Fruit fly (Drosophila melanogaster): ENCODE measurements around the gene CG7091.

Gene CG7091

dm6 chr3R:12960929-12961855 lies 16.6 kb upstream of the CG7091 start, which contains the start of gene Spc25 (continued):
- TF ChIP-seq Camta (GFP tag; optimal IDR thresholded peaks at IDR 0.05) (peak; percentile 42), cato (GFP tag; optimal IDR thresholded peaks at IDR 0.05; ENCODE audit: borderline replicate concordance) (no peak), Spps (tag; optimal IDR thresholded peaks at IDR 0.05) (no peak), org-1 (GFP tag; optimal IDR thresholded peaks at IDR 0.05) (no peak), CG12744 (GFP tag; optimal IDR thresholded peaks at IDR 0.05) (peak; percentile 24), Hmx (GFP tag; optimal IDR thresholded peaks at IDR 0.05) (no peak), CG12071 (GFP tag; optimal IDR thresholded peaks at IDR 0.05) (peak; percentile 50), CG12391 (tag; optimal IDR thresholded peaks at IDR 0.05) (peak; percentile 51), HLH54F (GFP tag; optimal IDR thresholded peaks at IDR 0.05) (peak; percentile 76), H2.0 (GFP tag; IDR thresholded peaks at IDR 0.05) (peak; percentile 38; the same call in 1 of the 2 replicates), CG3163 (GFP tag; optimal IDR thresholded peaks at IDR 0.05) (peak; percentile 38), twi (tag; optimal IDR thresholded peaks at IDR 0.05) (no peak), chn (GFP tag; optimal IDR thresholded peaks at IDR 0.05) (peak; percentile 75), nerfin-2 (GFP tag; IDR thresholded peaks at IDR 0.05; ENCODE audit: partially characterized antibody) (peak; percentile 75), prd (optimal IDR thresholded peaks at IDR 0.05) (no peak), prd (GFP tag; IDR thresholded peaks at IDR 0.05) (peak; percentile 80), Mad (GFP tag; optimal IDR thresholded peaks at IDR 0.05) (peak; percentile 46), lilli (GFP tag; optimal IDR thresholded peaks at IDR 0.05) (peak; percentile 83), cad (GFP tag; optimal IDR thresholded peaks at IDR 0.05) (no peak), vvl (GFP tag; IDR thresholded peaks at IDR 0.05) (peak; percentile 67), CG14667 (GFP tag; IDR thresholded peaks at IDR 0.05) (0 out of 2 replicates have a peak, but pooled peaks have one; percentile 4)

DNA sequence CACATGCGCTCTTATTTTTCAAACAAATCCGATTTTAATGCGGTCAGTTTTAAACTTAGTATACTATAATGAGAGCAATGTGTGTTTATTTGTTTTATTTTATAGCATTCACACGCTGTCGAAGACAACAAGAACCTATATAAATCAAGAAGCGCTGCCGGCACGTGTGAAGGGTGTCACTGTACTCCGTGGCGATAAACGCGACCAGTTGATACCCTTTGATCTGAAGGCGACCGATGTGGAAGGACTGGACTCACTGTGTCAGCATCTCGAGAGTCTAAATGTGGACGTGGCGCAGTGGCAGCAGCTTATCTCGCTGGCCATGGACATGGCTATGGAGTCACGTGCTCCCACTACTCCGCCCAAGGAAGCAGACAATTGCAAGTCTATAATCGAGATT lies 15.2 kb upstream of the CG7091 start:
- TF ChIP-seq zf30C (GFP tag; optimal IDR thresholded peaks at IDR 0.05): no peak
- TF ChIP-seq shn (GFP tag; optimal IDR thresholded peaks at IDR 0.05): no peak
- peak; percentile 9 for TF ChIP-seq cwo (GFP tag; optimal IDR thresholded peaks at IDR 0.05)
- no peak for TF ChIP-seq gce (GFP tag; IDR thresholded peaks at IDR 0.05)
- TF ChIP-seq CG12391 (tag; optimal IDR thresholded peaks at IDR 0.05): no peak

DNA sequence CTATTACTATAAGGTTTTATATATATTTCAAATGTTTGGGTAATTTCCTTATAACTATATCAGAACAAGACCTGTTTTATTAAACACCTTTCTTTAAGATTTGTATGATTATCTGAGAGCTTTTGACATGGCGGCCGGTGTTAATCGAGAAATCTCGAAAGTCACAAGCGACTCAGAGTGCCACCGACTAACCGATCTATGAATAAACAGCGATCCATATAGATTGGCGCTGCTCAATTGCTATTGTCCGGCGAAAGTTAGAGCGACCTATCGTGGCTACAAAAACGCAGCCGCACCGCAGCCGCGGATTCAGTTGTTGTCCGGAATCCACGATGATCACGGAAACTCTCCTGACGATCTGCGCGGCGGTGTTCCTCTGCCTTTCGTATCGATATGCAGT lies 14.3 kb upstream of the CG7091 start, which contains the start of gene Cyp304a1:
TSS of gene Cyp304a1 (plus strand) at position 301 of the 400 bp plus-strand sequence.
- TF ChIP-seq lilli (GFP tag; optimal IDR thresholded peaks at IDR 0.05) (no peak), Ravus (GFP tag; IDR thresholded peaks at IDR 0.05) (no peak), CG7357 (GFP tag; IDR thresholded peaks at IDR 0.05) (no peak), CG2120 (GFP tag; optimal IDR thresholded peaks at IDR 0.05) (no peak), Hr51 (GFP tag; optimal IDR thresholded peaks at IDR 0.05) (no peak), CG3281 (GFP tag; optimal IDR thresholded peaks at IDR 0.05) (no peak), stwl (tag; optimal IDR thresholded peaks at IDR 0.05) (no peak), abd-A (tag; optimal IDR thresholded peaks at IDR 0.05) (no peak), pb (GFP tag; optimal IDR thresholded peaks at IDR 0.05) (no peak), ac (GFP tag; optimal IDR thresholded peaks at IDR 0.05) (no peak), CG32767 (GFP tag; IDR thresholded peaks at IDR 0.05) (no peak), cwo (GFP tag; optimal IDR thresholded peaks at IDR 0.05) (no peak), ken (GFP tag; IDR thresholded peaks at IDR 0.05) (no peak), CG10267 (tag; optimal IDR thresholded peaks at IDR 0.05) (no peak), CkIIα-i1 (GFP tag; IDR thresholded peaks at IDR 0.05) (no peak), CG5180 (GFP tag; optimal IDR thresholded peaks at IDR 0.05) (no peak), fd3F (GFP tag; optimal IDR thresholded peaks at IDR 0.05) (no peak), zen (tag; optimal IDR thresholded peaks at IDR 0.05) (no peak), dm (GFP tag; optimal IDR thresholded peaks at IDR 0.05) (no peak)
